Worm (Caenorhabditis elegans): ENCODE data around the gene C03A3.2.

The C03A3.2 gene

DNA sequence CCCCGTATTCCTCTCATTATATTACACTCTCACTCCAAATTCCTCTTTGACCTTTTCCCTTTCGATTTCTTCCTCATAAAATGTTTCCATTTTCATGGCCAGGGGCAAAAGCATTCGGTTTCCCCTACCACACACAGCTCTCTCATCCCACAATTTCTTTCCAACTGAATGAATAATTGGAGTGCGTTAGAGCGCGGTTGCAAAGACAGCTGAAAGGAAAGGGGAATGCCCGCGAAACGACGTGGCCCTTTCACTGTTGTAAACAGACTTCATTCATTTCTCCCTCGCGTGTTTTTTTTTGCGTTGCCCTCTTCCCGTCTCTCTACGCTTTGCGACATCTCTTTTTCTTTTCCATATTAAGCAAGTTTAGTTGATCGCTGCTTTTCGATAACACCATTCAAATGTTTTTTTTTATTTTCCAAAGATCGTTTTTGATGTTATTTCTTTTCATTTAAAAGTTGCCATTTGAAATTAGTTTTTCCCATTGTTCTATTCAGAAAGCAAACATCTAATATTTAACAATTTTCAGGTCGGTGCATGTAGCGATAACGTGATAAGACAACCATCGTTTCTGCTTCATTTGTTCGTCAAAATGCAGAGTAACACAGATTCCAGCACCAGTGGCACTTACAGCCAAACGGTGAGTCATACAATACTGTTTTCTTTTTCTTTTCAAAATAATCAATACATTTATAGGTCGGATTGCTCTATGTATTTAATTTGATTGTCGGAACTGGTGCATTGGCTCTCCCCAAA lies at the start of gene C03A3.2:
TSS of gene C03A3.2 (plus strand) at position 530 of the 756 bp plus-strand sequence.
- TF ChIP-seq fos-1 (tag; optimal IDR thresholded peaks at IDR 0.05) (peak; percentile 58), mab-5 (tag; optimal IDR thresholded peaks at IDR 0.05) (peak; percentile 63), C34F6.9 (tag; optimal IDR thresholded peaks at IDR 0.05) (peak; percentile 86), lin-11 (tag; optimal IDR thresholded peaks at IDR 0.05) (peak; percentile 80), nhr-12 (tag; optimal IDR thresholded peaks at IDR 0.05) (no peak), nhr-77 (tag; optimal IDR thresholded peaks at IDR 0.05) (no peak), ztf-4 (tag; optimal IDR thresholded peaks at IDR 0.05) (no peak), elt-3 (tag; optimal IDR thresholded peaks at IDR 0.05) (no peak), ceh-82 (tag; optimal IDR thresholded peaks at IDR 0.05) (no peak), aly-2 (tag; optimal IDR thresholded peaks at IDR 0.05) (no peak), alr-1 (tag; optimal IDR thresholded peaks at IDR 0.05) (no peak), ZK546.5 (tag; optimal IDR thresholded peaks at IDR 0.05) (no peak), unc-55 (GFP tag; optimal IDR thresholded peaks at IDR 0.05) (peak; percentile 82), nhr-237 (tag; optimal IDR thresholded peaks at IDR 0.05) (no peak), sma-3 (GFP tag; optimal IDR thresholded peaks at IDR 0.05) (no peak), lin-39 (tag; optimal IDR thresholded peaks at IDR 0.05) (no peak), nhr-129 (tag; optimal IDR thresholded peaks at IDR 0.05) (peak; percentile 88), sem-4 (tag; optimal IDR thresholded peaks at IDR 0.05) (peak; percentile 49), zag-1 (tag; optimal IDR thresholded peaks at IDR 0.05) (peak; percentile 75), nhr-10 (tag; optimal IDR thresholded peaks at IDR 0.05) (no peak), unc-39 (tag; optimal IDR thresholded peaks at IDR 0.05) (no peak), crh-2 (tag; optimal IDR thresholded peaks at IDR 0.05) (peak; percentile 87), gmeb-1 (tag; optimal IDR thresholded peaks at IDR 0.05) (no peak), nhr-25 (tag; optimal IDR thresholded peaks at IDR 0.05) (peak; percentile 75), ama-1 (optimal IDR thresholded peaks at IDR 0.05) (no peak), skn-1 (tag; optimal IDR thresholded peaks at IDR 0.05) (no peak), lsy-2 (tag; optimal IDR thresholded peaks at IDR 0.05) (peak in 1 of 2 experiments; percentile 74), elt-1 (tag; optimal IDR thresholded peaks at IDR 0.05) (no peak), sma-9 (GFP tag; optimal IDR thresholded peaks at IDR 0.05) (peak; percentile 66), sma-9 (tag; optimal IDR thresholded peaks at IDR 0.05) (no peak), R02D3.7 (tag; optimal IDR thresholded peaks at IDR 0.05) (no peak), mbf-1 (tag; optimal IDR thresholded peaks at IDR 0.05) (no peak), mdl-1 (tag; optimal IDR thresholded peaks at IDR 0.05) (peak in 1 of 2 experiments; percentile 62), unc-62 (GFP tag; optimal IDR thresholded peaks at IDR 0.05) (no peak), snpc-4 (tag; optimal IDR thresholded peaks at IDR 0.05) (peak; percentile 55), lin-13 (GFP tag; optimal IDR thresholded peaks at IDR 0.05) (peak; percentile 67), nhr-6 (tag; optimal IDR thresholded peaks at IDR 0.05) (peak; percentile 24), Y55F3AM.14 (GFP tag; optimal IDR thresholded peaks at IDR 0.05) (no peak), peb-1 (tag; optimal IDR thresholded peaks at IDR 0.05) (no peak), blmp-1 (tag; optimal IDR thresholded peaks at IDR 0.05; ENCODE audit: insufficient read depth) (peak; percentile 58), ztf-11 (tag; optimal IDR thresholded peaks at IDR 0.05) (no peak), ceh-16 (tag; optimal IDR thresholded peaks at IDR 0.05) (peak; percentile 39), egl-27 (tag; optimal IDR thresholded peaks at IDR 0.05) (peak; percentile 35), nhr-23 (tag; optimal IDR thresholded peaks at IDR 0.05) (no peak), ztf-1 (GFP tag; conservative IDR thresholded peaks at IDR 0.05) (no peak), dmd-4 (tag; optimal IDR thresholded peaks at IDR 0.05) (no peak), F13H6.1 (tag; optimal IDR thresholded peaks at IDR 0.05) (peak; percentile 73), nhr-11 (tag; optimal IDR thresholded peaks at IDR 0.05) (no peak), nhr-21 (tag; optimal IDR thresholded peaks at IDR 0.05) (no peak)

Measured in whole organism, L2 larva.